Worm (Caenorhabditis elegans) whole organism, L1 larva: ENCODE data around the gene C01G6.2.

Experiments used
- nhr-11 ChIP-seq: fragments of 150-350 bp; optimal IDR thresholded peaks from 2 replicates; lab custom pipeline; 2014; ENCODE audit warnings: missing biosample characterization, missing genetic modification characterization
- nhr-76 ChIP-seq: sonication (generic microtip); optimal IDR thresholded peaks from 2 replicates; lab custom pipeline; 2017; ENCODE audit warnings: missing biosample characterization, missing genetic modification characterization
- nhr-77 ChIP-seq: fragments of 150-350 bp; optimal IDR thresholded peaks from 2 replicates; lab custom pipeline; 2014; ENCODE audit warnings: missing biosample characterization, missing genetic modification characterization
- snpc-4 ChIP-seq: fragments of 150-350 bp; optimal IDR thresholded peaks from 2 replicates; lab custom pipeline; 2014; ENCODE audit warnings: missing biosample characterization, missing genetic modification characterization

DNA sequence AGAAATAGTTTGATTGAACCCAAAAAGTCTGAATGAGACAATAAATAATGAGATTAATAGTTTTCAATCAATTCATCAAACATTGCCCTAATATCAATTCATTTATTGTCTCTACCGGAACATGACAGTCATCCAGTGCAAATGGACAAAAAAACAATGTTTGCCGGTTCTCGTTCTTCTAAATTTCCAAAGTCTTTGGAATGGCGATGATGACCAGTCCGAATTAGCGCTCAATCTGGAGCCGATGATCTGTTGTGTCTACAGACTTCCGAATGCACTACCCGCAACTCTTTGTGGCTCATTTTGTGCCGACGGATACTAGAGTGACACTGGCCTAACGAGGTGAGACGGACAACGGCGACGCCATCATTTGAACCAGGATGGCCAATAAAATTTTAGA, 30.6 kb upstream of the C01G6.2 start, which contains the start of gene T26C5.3:
- no peak for TF ChIP-seq nhr-76 (tag; lab: Kevin White, UChicago)
- TF ChIP-seq nhr-11 = no peak
- TF ChIP-seq nhr-77 (tag; lab: Kevin White, UChicago) = no peak
- TF ChIP-seq snpc-4 (tag; lab: Kevin White, UChicago) = no peak
